Fruit fly (Drosophila melanogaster): ENCODE measurements around the gene CheB93a.

The CheB93a gene

dm6 chr3R:21446334-21446733 is 39.1 kb downstream of the CheB93a start, which contains the start of gene lbe (continued):
- no peak for TF ChIP-seq her (GFP tag; optimal IDR thresholded peaks at IDR 0.05)
- no peak for TF ChIP-seq CG10267 (tag; optimal IDR thresholded peaks at IDR 0.05)
- peak; percentile 66 for TF ChIP-seq Jarid2 (GFP tag; optimal IDR thresholded peaks at IDR 0.05)
- TF ChIP-seq jumu (GFP tag; optimal IDR thresholded peaks at IDR 0.05): no peak
- no peak for TF ChIP-seq ab (GFP tag; optimal IDR thresholded peaks at IDR 0.05)
- peak; percentile 61 for TF ChIP-seq sens (GFP tag)
- TF ChIP-seq CG17361 (GFP tag; IDR thresholded peaks at IDR 0.05): no peak
- no peak for TF ChIP-seq Mrtf (GFP tag; IDR thresholded peaks at IDR 0.05)
- TF ChIP-seq grau (tag; optimal IDR thresholded peaks at IDR 0.05): no peak
- no peak for TF ChIP-seq CG8089 (GFP tag; optimal IDR thresholded peaks at IDR 0.05)
- peak; percentile 35 for TF ChIP-seq nmo (GFP tag; optimal IDR thresholded peaks at IDR 0.05)
- no peak for TF ChIP-seq ro (GFP tag; IDR thresholded peaks at IDR 0.05)
- no peak for TF ChIP-seq tap (tag; optimal IDR thresholded peaks at IDR 0.05)
- TF ChIP-seq lola (GFP tag; optimal IDR thresholded peaks at IDR 0.05): no peak
- peak in 1 of 2 experiments; percentile 59 for TF ChIP-seq tll (GFP tag; optimal IDR thresholded peaks at IDR 0.05)
- no peak for TF ChIP-seq repo (GFP tag; optimal IDR thresholded peaks at IDR 0.05)
- TF ChIP-seq ato (GFP tag; IDR thresholded peaks at IDR 0.05; ENCODE audit: partially characterized antibody): peak; percentile 66; the same call in 1 of the 2 replicates
- no peak for TF ChIP-seq ERR (GFP tag; optimal IDR thresholded peaks at IDR 0.05)
- no peak for TF ChIP-seq Vsx1 (GFP tag; optimal IDR thresholded peaks at IDR 0.05)
- no peak for TF ChIP-seq sima (GFP tag; optimal IDR thresholded peaks at IDR 0.05)
- no peak for TF ChIP-seq Ada2b (GFP tag; IDR thresholded peaks at IDR 0.05)
- TF ChIP-seq peb (GFP tag; IDR thresholded peaks at IDR 0.05): 0 out of 2 replicates have a peak, but pooled peaks have one; percentile 19
- no peak for TF ChIP-seq emc (GFP tag; optimal IDR thresholded peaks at IDR 0.05)
- TF ChIP-seq bbx (GFP tag; IDR thresholded peaks at IDR 0.05; ENCODE audit: partially characterized antibody): peak; percentile 63
- peak; percentile 99 for TF ChIP-seq Nf-YA (GFP tag; IDR thresholded peaks at IDR 0.05)
- no peak for TF ChIP-seq Chrac-16 (GFP tag; optimal IDR thresholded peaks at IDR 0.05)
- TF ChIP-seq gcm (GFP tag; optimal IDR thresholded peaks at IDR 0.05): peak; percentile 63
- peak; percentile 97 for TF ChIP-seq CG10321 (GFP tag; IDR thresholded peaks at IDR 0.05)
- TF ChIP-seq CG30020 (tag; optimal IDR thresholded peaks at IDR 0.05): no peak
- no peak for TF ChIP-seq Oaz (GFP tag; IDR thresholded peaks at IDR 0.05)
- no peak for TF ChIP-seq fru (optimal IDR thresholded peaks at IDR 0.05)
- TF ChIP-seq CG32532 (GFP tag; IDR thresholded peaks at IDR 0.05): peak; percentile 72; the same call in 1 of the 2 replicates
- no peak for TF ChIP-seq CG8281 (tag; optimal IDR thresholded peaks at IDR 0.05)
- no peak for TF ChIP-seq CG1024 (GFP tag; IDR thresholded peaks at IDR 0.05)
- peak; percentile 6 for TF ChIP-seq kni (GFP tag; optimal IDR thresholded peaks at IDR 0.05)
- TF ChIP-seq CG12769 (tag; optimal IDR thresholded peaks at IDR 0.05): no peak
- TF ChIP-seq CG13123 (GFP tag; optimal IDR thresholded peaks at IDR 0.05): no peak
- peak; percentile 16; the same call in 1 of the 2 replicates for TF ChIP-seq onecut (GFP tag; IDR thresholded peaks at IDR 0.05)
- TF ChIP-seq CG17912 (GFP tag; optimal IDR thresholded peaks at IDR 0.05): peak; percentile 2
- TF ChIP-seq CG6272 (GFP tag; IDR thresholded peaks at IDR 0.05): no peak
- TF ChIP-seq CG31365 (tag; optimal IDR thresholded peaks at IDR 0.05): no peak
- no peak for TF ChIP-seq sug (tag; optimal IDR thresholded peaks at IDR 0.05)
- TF ChIP-seq Hand (GFP tag; optimal IDR thresholded peaks at IDR 0.05): no peak
- TF ChIP-seq CG12071 (GFP tag; optimal IDR thresholded peaks at IDR 0.05): peak; percentile 6
- no peak for TF ChIP-seq CG12104 (GFP tag; optimal IDR thresholded peaks at IDR 0.05)
- no peak for TF ChIP-seq GATAe (GFP tag; conservative IDR thresholded peaks at IDR 0.05)
- no peak for TF ChIP-seq bcd (GFP tag; optimal IDR thresholded peaks at IDR 0.05)
- TF ChIP-seq pros (GFP tag; optimal IDR thresholded peaks at IDR 0.05): peak; percentile 1
- TF ChIP-seq cg (GFP tag; optimal IDR thresholded peaks at IDR 0.05): peak; percentile 52
- TF ChIP-seq Rfx (GFP tag; IDR thresholded peaks at IDR 0.05): 0 out of 2 replicates have a peak, but pooled peaks have one; percentile 6
- no peak for TF ChIP-seq hkb (optimal IDR thresholded peaks at IDR 0.05)
- peak; percentile 29; the same call in 1 of the 2 replicates for TF ChIP-seq hkb (GFP tag; IDR thresholded peaks at IDR 0.05)
